Fruit fly (Drosophila melanogaster) whole organism, prepupa: ENCODE results near the gene lwr.

Experiments
- Blimp-1 ChIP-seq: fragments of 200-800 bp; sonication (Bioruptor generic); optimal IDR thresholded peaks from 3 replicates; lab custom pipeline; 2017; ENCODE audit warnings: missing biosample characterization, missing genetic modification characterization, mild to moderate bottlenecking, moderate library complexity, missing genetic modification reagents
- CG10631 ChIP-seq: fragments of 200-800 bp; sonication (Bioruptor generic); optimal IDR thresholded peaks from 2 replicates; lab custom pipeline; 2016; ENCODE audit warnings: missing biosample characterization, missing genetic modification characterization
- CG10669 ChIP-seq: fragments of 200-800 bp; sonication (Bioruptor generic); optimal IDR thresholded peaks from 3 replicates; lab custom pipeline; 2018; ENCODE audit warnings: missing biosample characterization, mild to moderate bottlenecking, missing genetic modification characterization, moderate library complexity
- CG11294 ChIP-seq: fragments of 200-800 bp; sonication (Bioruptor generic); IDR thresholded peaks from 2 replicates; pipeline ENCODE4 v1.3.6; 2022; ENCODE audit warnings: missing biosample characterization, missing genetic modification characterization
- CG11762 ChIP-seq: fragments of 200-800 bp; sonication (Bioruptor generic); optimal IDR thresholded peaks from 3 replicates; lab custom pipeline; 2016; ENCODE audit warnings: missing biosample characterization, missing genetic modification characterization; ENCODE audit not compliant: insufficient read depth
- CG11902 ChIP-seq: fragments of 200-800 bp; sonication (Bioruptor generic); optimal IDR thresholded peaks from 3 replicates; lab custom pipeline; 2016; ENCODE audit warnings: missing biosample characterization, missing genetic modification characterization
- CG1621 ChIP-seq: fragments of 200-800 bp; sonication (Bioruptor generic); optimal IDR thresholded peaks from 3 replicates; lab custom pipeline; 2018; ENCODE audit warnings: missing biosample characterization, mild to moderate bottlenecking, missing genetic modification characterization
- CG16779 ChIP-seq: fragments of 200-800 bp; sonication (Bioruptor generic); optimal IDR thresholded peaks from 3 replicates; lab custom pipeline; 2017; ENCODE audit warnings: missing biosample characterization, mild to moderate bottlenecking, missing genetic modification characterization
- CG3032 ChIP-seq: fragments of 200-800 bp; optimal IDR thresholded peaks from 2 replicates; lab custom pipeline; 2019; ENCODE audit warnings: missing biosample characterization, mild to moderate bottlenecking, missing genetic modification characterization, moderate library complexity
- CG31627 ChIP-seq: fragments of 200-800 bp; sonication (Bioruptor generic); optimal IDR thresholded peaks from 3 replicates; lab custom pipeline; 2016; ENCODE audit warnings: missing biosample characterization, missing genetic modification characterization
- CG32006 ChIP-seq: fragments of 200-800 bp; sonication (Bioruptor generic); optimal IDR thresholded peaks from 3 replicates; lab custom pipeline; 2017; ENCODE audit warnings: missing biosample characterization, mild to moderate bottlenecking, missing genetic modification characterization
- CG3919 ChIP-seq: fragments of 200-800 bp; sonication (Bioruptor generic); optimal IDR thresholded peaks from 3 replicates; lab custom pipeline; 2016; ENCODE audit warnings: missing biosample characterization, missing genetic modification characterization
- CG4318 ChIP-seq: fragments of 200-800 bp; sonication (Bioruptor generic); optimal IDR thresholded peaks from 3 replicates; lab custom pipeline; 2017; ENCODE audit warnings: missing biosample characterization, mild to moderate bottlenecking, missing genetic modification characterization
- CG6163 ChIP-seq: fragments of 200-800 bp; sonication (Bioruptor generic); IDR thresholded peaks from 3 replicates; pipeline ENCODE4 v1.3.6; 2022; ENCODE audit warnings: missing biosample characterization, missing genetic modification characterization
- CG6276 ChIP-seq: fragments of 200-800 bp; sonication (Bioruptor generic); optimal IDR thresholded peaks from 2 replicates; lab custom pipeline; 2017; ENCODE audit warnings: missing biosample characterization, mild to moderate bottlenecking, missing genetic modification characterization
- CG6808 ChIP-seq: fragments of 200-800 bp; sonication (Bioruptor generic); optimal IDR thresholded peaks from 3 replicates; lab custom pipeline; 2017; ENCODE audit warnings: missing biosample characterization, missing genetic modification characterization, mild to moderate bottlenecking, moderate library complexity, missing genetic modification reagents
- CG6854 ChIP-seq: fragments of 200-800 bp; sonication (Bioruptor generic); optimal IDR thresholded peaks from 2 replicates; lab custom pipeline; 2017; ENCODE audit warnings: missing biosample characterization, mild to moderate bottlenecking, missing genetic modification characterization
- CG8119 ChIP-seq: fragments of 200-800 bp; sonication (Bioruptor generic); IDR thresholded peaks from 3 replicates; pipeline ENCODE4 v1.3.6; 2022; ENCODE audit warnings: missing biosample characterization, missing genetic modification characterization
- CG8632 ChIP-seq: fragments of 200-800 bp; sonication (Bioruptor generic); optimal IDR thresholded peaks from 3 replicates; lab custom pipeline; 2016; ENCODE audit warnings: missing biosample characterization, missing genetic modification characterization
- CG9139 ChIP-seq: fragments of 200-800 bp; sonication (Bioruptor generic); optimal IDR thresholded peaks from 3 replicates; lab custom pipeline; 2017; ENCODE audit warnings: missing biosample characterization, mild to moderate bottlenecking, missing genetic modification characterization
- Eip78C ChIP-seq: fragments of 200-800 bp; sonication (Bioruptor generic); peaks from one replicate; lab custom pipeline; 2016; ENCODE audit warnings: missing biosample characterization, missing genetic modification characterization
- Eip93F ChIP-seq: fragments of 200-800 bp; sonication (Bioruptor generic); optimal IDR thresholded peaks from 2 replicates; lab custom pipeline; 2016; ENCODE audit warnings: missing biosample characterization, mild to moderate bottlenecking, missing genetic modification characterization
- Ets21C ChIP-seq: fragments of 200-800 bp; sonication (Bioruptor generic); optimal IDR thresholded peaks from 3 replicates; lab custom pipeline; 2016; ENCODE audit warnings: missing biosample characterization, missing genetic modification characterization
- Ets96B ChIP-seq: fragments of 200-800 bp; optimal IDR thresholded peaks from 2 replicates; lab custom pipeline; 2019; ENCODE audit warnings: missing biosample characterization, mild to moderate bottlenecking, missing genetic modification characterization, moderate library complexity
- Gug ChIP-seq: fragments of 200-800 bp; sonication (Bioruptor generic); IDR thresholded peaks from 2 replicates; pipeline ENCODE4 v1.3.6; 2022; ENCODE audit warnings: missing biosample characterization, missing genetic modification characterization
- Hr4 ChIP-seq: fragments of 200-800 bp; sonication (Bioruptor generic); optimal IDR thresholded peaks from 3 replicates; lab custom pipeline; 2016; ENCODE audit warnings: missing biosample characterization, missing genetic modification characterization
- Met ChIP-seq: fragments of 200-800 bp; sonication (Bioruptor generic); optimal IDR thresholded peaks from 3 replicates; lab custom pipeline; 2016; ENCODE audit warnings: missing biosample characterization, missing genetic modification characterization
- OdsH ChIP-seq: fragments of 200-800 bp; sonication (Bioruptor generic); optimal IDR thresholded peaks from 3 replicates; lab custom pipeline; 2016; ENCODE audit warnings: missing biosample characterization, missing genetic modification characterization
- Smox ChIP-seq: fragments of 200-800 bp; sonication (Bioruptor generic); optimal IDR thresholded peaks from 3 replicates; lab custom pipeline; 2016; ENCODE audit warnings: missing biosample characterization, missing genetic modification characterization
- Sox14 ChIP-seq: fragments of 200-800 bp; sonication (Bioruptor generic); optimal IDR thresholded peaks from 3 replicates; lab custom pipeline; 2016; ENCODE audit warnings: missing biosample characterization, missing genetic modification characterization
- Sox15 ChIP-seq: fragments of 200-800 bp; sonication (Bioruptor generic); optimal IDR thresholded peaks from 3 replicates; lab custom pipeline; 2016; ENCODE audit warnings: missing biosample characterization, missing genetic modification characterization
- cyc ChIP-seq: fragments of 200-800 bp; sonication (Bioruptor generic); optimal IDR thresholded peaks from 3 replicates; lab custom pipeline; 2016; ENCODE audit warnings: missing biosample characterization, missing genetic modification characterization
- dac ChIP-seq: fragments of 200-800 bp; sonication (Bioruptor generic); optimal IDR thresholded peaks from 2 replicates; lab custom pipeline; 2017; ENCODE audit warnings: missing biosample characterization, mild to moderate bottlenecking, missing genetic modification characterization
- dsx ChIP-seq: fragments of 200-800 bp; optimal IDR thresholded peaks from 3 replicates; lab custom pipeline; 2019; ENCODE audit warnings: missing biosample characterization, mild to moderate bottlenecking, missing genetic modification characterization, moderate library complexity; ENCODE audit not compliant: poor library complexity, severe bottlenecking
- eg ChIP-seq: fragments of 200-800 bp; sonication (Bioruptor generic); IDR thresholded peaks from 3 replicates; pipeline ENCODE4 v1.3.6; 2022; ENCODE audit warnings: missing biosample characterization, missing genetic modification characterization
- esn ChIP-seq: fragments of 200-800 bp; sonication (Bioruptor generic); optimal IDR thresholded peaks from 2 replicates; lab custom pipeline; 2016; ENCODE audit warnings: missing biosample characterization, mild to moderate bottlenecking, missing genetic modification characterization, moderate library complexity
- fd59A ChIP-seq: fragments of 200-800 bp; sonication (Bioruptor generic); optimal IDR thresholded peaks from 2 replicates; lab custom pipeline; 2017; ENCODE audit warnings: missing biosample characterization, mild to moderate bottlenecking, missing genetic modification characterization, missing genetic modification reagents
- fd85E ChIP-seq: fragments of 200-800 bp; sonication (Bioruptor generic); optimal IDR thresholded peaks from 3 replicates; lab custom pipeline; 2016; ENCODE audit warnings: missing biosample characterization, missing genetic modification characterization
- fkh ChIP-seq: fragments of 200-800 bp; sonication (Bioruptor generic); optimal IDR thresholded peaks from 3 replicates; lab custom pipeline; 2017; ENCODE audit warnings: missing biosample characterization, mild to moderate bottlenecking, missing genetic modification characterization, moderate library complexity
- lz ChIP-seq: fragments of 200-800 bp; sonication (Bioruptor generic); optimal IDR thresholded peaks from 3 replicates; lab custom pipeline; 2016; ENCODE audit warnings: missing biosample characterization, missing genetic modification characterization
- net ChIP-seq: fragments of 200-800 bp; sonication (Bioruptor generic); optimal IDR thresholded peaks from 3 replicates; lab custom pipeline; 2016; ENCODE audit warnings: missing biosample characterization, missing genetic modification characterization
- pdm3 ChIP-seq: fragments of 200-800 bp; sonication (Bioruptor generic); optimal IDR thresholded peaks from 3 replicates; lab custom pipeline; 2016; ENCODE audit warnings: missing biosample characterization, missing genetic modification characterization
- salr ChIP-seq, 2 experiments: fragments of 200-800 bp; sonication (Bioruptor generic); optimal IDR thresholded peaks; 3 replicates each; lab custom pipeline; 2016 to 2018; ENCODE audit warnings: missing biosample characterization in 2 of 2, missing genetic modification characterization in 2 of 2, mild to moderate bottlenecking in 1 of 2
- spab ChIP-seq: fragments of 200-800 bp; sonication (Bioruptor generic); optimal IDR thresholded peaks from 2 replicates; lab custom pipeline; 2017; ENCODE audit warnings: missing biosample characterization, mild to moderate bottlenecking, missing genetic modification characterization, missing genetic modification reagents
- ss ChIP-seq, 2 experiments: fragments of 200-800 bp; sonication (Bioruptor generic); optimal IDR thresholded peaks; 2 replicates in 1 of 2; 3 replicates in 1 of 2; lab custom pipeline; 2017 to 2018; ENCODE audit warnings: mild to moderate bottlenecking in 2 of 2, missing biosample characterization in 2 of 2, missing genetic modification characterization in 2 of 2, moderate library complexity in 1 of 2
- svp ChIP-seq: fragments of 200-800 bp; sonication (Bioruptor generic); peaks from one replicate; lab custom pipeline; 2016; ENCODE audit warnings: missing biosample characterization, missing genetic modification characterization
- topi ChIP-seq: fragments of 200-800 bp; sonication (Bioruptor generic); optimal IDR thresholded peaks from 3 replicates; lab custom pipeline; 2016; ENCODE audit warnings: missing biosample characterization, missing genetic modification characterization
- vri ChIP-seq: fragments of 200-800 bp; sonication (Bioruptor generic); optimal IDR thresholded peaks from 3 replicates; lab custom pipeline; 2016; ENCODE audit warnings: missing biosample characterization, mild to moderate bottlenecking, missing genetic modification characterization

Gene lwr

dm6 chr2L:526924-527307 lies 15.5 kb downstream of the lwr start (continued):
- TF ChIP-seq lz (GFP tag; lab: Kevin White, UChicago), result no peak
- TF ChIP-seq Smox, result no peak
- no peak for TF ChIP-seq OdsH (GFP tag; lab: Kevin White, UChicago)
- peak; percentile 20 for TF ChIP-seq Met (GFP tag; lab: Kevin White, UChicago)
- TF ChIP-seq CG6163 (GFP tag; lab: Robert Waterston, UW), result no peak
- peak; percentile 7 for TF ChIP-seq CG32006 (GFP tag; lab: Kevin White, UChicago)
- TF ChIP-seq CG31627 (GFP tag; lab: Kevin White, UChicago), result no peak
- TF ChIP-seq net, result no peak
- no peak for TF ChIP-seq CG9139 (GFP tag; lab: Kevin White, UChicago)
- no peak for TF ChIP-seq Eip93F (GFP tag; lab: Kevin White, UChicago)

DNA sequence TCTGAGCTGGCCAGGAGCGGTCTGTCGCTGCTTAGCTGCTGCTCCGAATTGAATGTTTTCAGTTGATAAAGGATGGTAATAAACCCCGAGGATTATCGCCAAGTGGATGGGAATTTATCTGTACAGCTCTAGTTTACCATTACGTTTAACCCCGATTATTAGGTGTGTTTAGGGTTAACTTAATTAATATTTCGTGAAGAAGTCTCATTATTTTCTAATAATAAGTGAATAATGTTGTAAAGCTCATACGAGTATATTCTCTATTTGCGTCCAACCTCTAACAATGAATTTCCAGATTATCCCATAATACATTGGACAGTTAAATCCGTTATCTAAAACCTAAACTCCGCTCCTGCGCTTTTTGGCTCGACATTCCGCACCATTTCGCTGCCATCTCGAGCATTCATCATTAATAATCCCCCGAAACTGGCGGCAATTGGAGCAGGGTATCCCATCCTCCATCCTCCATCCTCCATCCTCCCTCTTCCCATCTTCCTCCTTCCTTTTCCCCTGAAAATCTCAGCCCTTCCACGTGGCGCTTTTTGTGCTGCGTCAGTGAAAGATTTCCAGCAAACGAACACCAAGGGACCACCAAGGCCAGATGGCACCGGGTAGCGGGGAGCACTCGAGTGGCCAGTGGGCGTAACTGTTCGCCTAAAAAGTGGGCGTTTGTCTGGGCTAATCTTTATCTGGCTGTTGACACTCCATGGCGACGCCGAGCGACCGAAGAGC lies 16.0 kb downstream of the lwr start:
- TF ChIP-seq fd85E (GFP tag; lab: Kevin White, UChicago) (no peak), Ets21C (GFP tag; lab: Kevin White, UChicago) (peak; percentile 51), Sox14 (GFP tag; lab: Kevin White, UChicago) (no peak), Blimp-1 (GFP tag; lab: Kevin White, UChicago) (no peak), CG8119 (GFP tag; lab: Robert Waterston, UW) (no peak), CG3032 (tag; lab: Kevin White, UChicago) (peak; percentile 29), svp (peak; percentile 73), CG11762 (GFP tag; lab: Kevin White, UChicago) (no peak), Ets96B (no peak), fkh (GFP tag; lab: Kevin White, UChicago) (no peak), lz (GFP tag; lab: Kevin White, UChicago) (peak; percentile 20), CG4318 (GFP tag; lab: Kevin White, UChicago) (no peak), dsx (GFP tag; lab: Kevin White, UChicago) (no peak), esn (GFP tag; lab: Kevin White, UChicago) (peak; percentile 53), vri (no peak), CG6276 (GFP tag; lab: Kevin White, UChicago) (no peak), fd59A (peak; percentile 0), CG6808 (GFP tag; lab: Kevin White, UChicago) (peak; percentile 40), topi (GFP tag; lab: Kevin White, UChicago) (peak; percentile 19), pdm3 (GFP tag; lab: Kevin White, UChicago) (peak; percentile 18), CG10669 (peak; percentile 15), CG6854 (GFP tag; lab: Kevin White, UChicago) (no peak), CG16779 (tag; lab: Kevin White, UChicago) (no peak), Met (GFP tag; lab: Kevin White, UChicago) (peak; percentile 53), Hr4 (GFP tag; lab: Kevin White, UChicago) (no peak), CG11294 (no peak), spab (no peak), CG8632 (GFP tag; lab: Kevin White, UChicago) (no peak), Sox15 (GFP tag; lab: Kevin White, UChicago) (no peak), CG32006 (GFP tag; lab: Kevin White, UChicago) (no peak), salr (GFP tag; optimal IDR thresholded peaks at IDR 0.05; lab: Kevin White, UChicago) (no peak), CG10631 (GFP tag; lab: Kevin White, UChicago) (no peak), Eip78C (GFP tag; lab: Kevin White, UChicago) (peak; percentile 83), CG3919 (no peak), Eip93F (GFP tag; lab: Kevin White, UChicago) (no peak), Gug (GFP tag; lab: Robert Waterston, UW) (no peak), cyc (GFP tag; lab: Kevin White, UChicago) (peak; percentile 34), eg (GFP tag; lab: Robert Waterston, UW) (no peak), dac (no peak), ss (GFP tag; optimal IDR thresholded peaks at IDR 0.05; lab: Kevin White, UChicago) (peak in 1 of 2 experiments; percentile 27), OdsH (GFP tag; lab: Kevin White, UChicago) (peak; percentile 17), CG11902 (peak; percentile 37), CG1621 (tag; lab: Kevin White, UChicago) (no peak), CG31627 (GFP tag; lab: Kevin White, UChicago) (peak; percentile 43)
